Worm (Caenorhabditis elegans): ENCODE measurements around the gene dmsr-9.

dmsr-9 gene

ce11 chrV:6751493-6752100 is 47.9 kb downstream of the dmsr-9 start:
- TF ChIP-seq unc-62 (GFP tag; optimal IDR thresholded peaks at IDR 0.05) = no peak
- TF ChIP-seq ama-1 (optimal IDR thresholded peaks at IDR 0.05) = no peak
- TF ChIP-seq ztf-4 (tag; optimal IDR thresholded peaks at IDR 0.05) = no peak
- TF ChIP-seq ZK546.5 (tag; optimal IDR thresholded peaks at IDR 0.05) = no peak
- TF ChIP-seq fkh-2 (tag; optimal IDR thresholded peaks at IDR 0.05) = no peak

All from whole organism, L3 larva.